Worm (Caenorhabditis elegans) whole organism, late embryonic: ENCODE measurements around the gene F45D11.14.
"Not testable (repeated sequence)": the region's sequence is repeated elsewhere in the genome, so short reads cannot be mapped to it uniquely, and the experiment has no call there.

Experiments
- C08G9.2 ChIP-seq: sonication (generic microtip); optimal IDR thresholded peaks from 2 replicates; lab custom pipeline; 2016; ENCODE audit warnings: mild to moderate bottlenecking, missing genetic modification characterization, moderate library complexity, missing compliant biosample characterization
- C38D4.7 ChIP-seq: fragments of 200-800 bp; sonication (Bioruptor generic); optimal IDR thresholded peaks from 2 replicates; lab custom pipeline; 2018; ENCODE audit warnings: mild to moderate bottlenecking, missing genetic modification characterization, moderate library complexity, missing compliant biosample characterization
- F13H6.1 ChIP-seq: sonication (generic microtip); optimal IDR thresholded peaks from 2 replicates; lab custom pipeline; 2016; ENCODE audit warnings: missing genetic modification characterization, missing compliant biosample characterization
- K02D7.2 ChIP-seq: sonication (generic microtip); optimal IDR thresholded peaks from 2 replicates; lab custom pipeline; 2017; ENCODE audit warnings: mild to moderate bottlenecking, missing genetic modification characterization, missing compliant biosample characterization
- Y22D7AL.16 ChIP-seq: sonication (generic microtip); optimal IDR thresholded peaks from 2 replicates; lab custom pipeline; 2016; ENCODE audit warnings: missing genetic modification characterization, missing compliant biosample characterization
- ceh-18 ChIP-seq: sonication (generic microtip); optimal IDR thresholded peaks from 2 replicates; lab custom pipeline; 2016; ENCODE audit warnings: missing genetic modification characterization, missing compliant biosample characterization
- ceh-19 ChIP-seq: fragments of 200-800 bp; sonication (Bioruptor generic); optimal IDR thresholded peaks from 2 replicates; lab custom pipeline; 2018; ENCODE audit warnings: mild to moderate bottlenecking, missing genetic modification characterization, missing compliant biosample characterization
- ceh-22 ChIP-seq: sonication (generic microtip); optimal IDR thresholded peaks from 2 replicates; lab custom pipeline; 2017; ENCODE audit warnings: missing biosample characterization, missing genetic modification characterization
- ceh-24 ChIP-seq: sonication (generic microtip); optimal IDR thresholded peaks from 2 replicates; lab custom pipeline; 2016; ENCODE audit warnings: mild to moderate bottlenecking, missing genetic modification characterization, missing compliant biosample characterization
- ceh-30 ChIP-seq: fragments of 150-350 bp; optimal IDR thresholded peaks from 2 replicates; lab custom pipeline; 2014; ENCODE audit warnings: missing biosample characterization, missing genetic modification characterization
- ceh-34 ChIP-seq: sonication (generic microtip); optimal IDR thresholded peaks from 2 replicates; lab custom pipeline; 2016; ENCODE audit warnings: mild to moderate bottlenecking, missing genetic modification characterization, missing compliant biosample characterization
- che-1 ChIP-seq: sonication (generic microtip); optimal IDR thresholded peaks from 2 replicates; lab custom pipeline; 2016; ENCODE audit warnings: mild to moderate bottlenecking, missing genetic modification characterization, missing compliant biosample characterization
- dmd-4 ChIP-seq: sonication (generic microtip); optimal IDR thresholded peaks from 2 replicates; lab custom pipeline; 2016; ENCODE audit warnings: borderline replicate concordance, missing genetic modification characterization, missing compliant biosample characterization
- elt-4 ChIP-seq: sonication (generic microtip); optimal IDR thresholded peaks from 2 replicates; lab custom pipeline; 2016; ENCODE audit warnings: missing genetic modification characterization, missing compliant biosample characterization
- ets-4 ChIP-seq: sonication (generic microtip); optimal IDR thresholded peaks from 2 replicates; lab custom pipeline; 2016; ENCODE audit warnings: missing genetic modification characterization, missing compliant biosample characterization
- fkh-10 ChIP-seq: fragments of 150-350 bp; optimal IDR thresholded peaks from 2 replicates; lab custom pipeline; 2014; ENCODE audit warnings: missing biosample characterization, missing genetic modification reagents, missing genetic modification characterization
- fkh-6 ChIP-seq: sonication (generic microtip); optimal IDR thresholded peaks from 2 replicates; lab custom pipeline; 2016; ENCODE audit warnings: missing genetic modification characterization, missing compliant biosample characterization
- hlh-30 ChIP-seq: sonication (generic microtip); optimal IDR thresholded peaks from 2 replicates; lab custom pipeline; 2017; ENCODE audit warnings: antibody characterized with exemption, missing genetic modification characterization, missing compliant biosample characterization; ENCODE audit not compliant: insufficient read depth
- hlh-8 ChIP-seq: sonication (generic microtip); optimal IDR thresholded peaks from 2 replicates; lab custom pipeline; 2016; ENCODE audit warnings: missing genotype, missing genetic modification characterization, missing compliant biosample characterization
- madf-2 ChIP-seq: sonication (generic microtip); optimal IDR thresholded peaks from 2 replicates; lab custom pipeline; 2017; ENCODE audit warnings: missing genetic modification characterization, missing compliant biosample characterization
- nfya-1 ChIP-seq: sonication (generic microtip); optimal IDR thresholded peaks from 2 replicates; lab custom pipeline; 2017; ENCODE audit warnings: missing genetic modification characterization, mild to moderate bottlenecking, missing compliant biosample characterization, antibody characterized with exemption, moderate library complexity
- nhr-11 ChIP-seq: fragments of 150-350 bp; optimal IDR thresholded peaks from 2 replicates; lab custom pipeline; 2014; ENCODE audit warnings: missing biosample characterization, missing genetic modification characterization
- pat-9 ChIP-seq: fragments of 200-800 bp; sonication (Bioruptor generic); optimal IDR thresholded peaks from 2 replicates; lab custom pipeline; 2018; ENCODE audit warnings: mild to moderate bottlenecking, missing genetic modification characterization, moderate library complexity, missing compliant biosample characterization
- pha-4 ChIP-seq: fragments of 150-350 bp; optimal IDR thresholded peaks from 2 replicates; lab custom pipeline; 2018; ENCODE audit warnings: missing biosample characterization, missing genetic modification reagents, missing genetic modification characterization
- pqm-1 ChIP-seq: sonication (generic microtip); optimal IDR thresholded peaks from 2 replicates; lab custom pipeline; 2016; ENCODE audit warnings: missing genetic modification characterization, missing compliant biosample characterization
- pros-1 ChIP-seq: fragments of 150-350 bp; optimal IDR thresholded peaks from 2 replicates; lab custom pipeline; 2014; ENCODE audit warnings: missing biosample characterization, missing genetic modification reagents, missing genetic modification characterization
- sdc-2 ChIP-seq: sonication (generic microtip); optimal IDR thresholded peaks from 2 replicates; lab custom pipeline; 2016; ENCODE audit warnings: missing genotype, missing genetic modification characterization, missing compliant biosample characterization
- sox-2 ChIP-seq: fragments of 200-800 bp; sonication (Bioruptor generic); IDR thresholded peaks from 2 replicates; pipeline ENCODE4 v1.3.6; 2022; ENCODE audit warnings: missing genetic modification reagents, missing genetic modification characterization, missing compliant biosample characterization
- sox-4 ChIP-seq: sonication (generic microtip); optimal IDR thresholded peaks from 2 replicates; lab custom pipeline; 2017; ENCODE audit warnings: mild to moderate bottlenecking, missing genetic modification characterization, inconsistent platforms, missing compliant biosample characterization
- syd-9 ChIP-seq: sonication (generic microtip); optimal IDR thresholded peaks from 2 replicates; lab custom pipeline; 2016; ENCODE audit warnings: mild to moderate bottlenecking, missing genetic modification characterization, moderate library complexity, missing compliant biosample characterization
- ttx-3 ChIP-seq: sonication (generic microtip); optimal IDR thresholded peaks from 2 replicates; lab custom pipeline; 2016; ENCODE audit warnings: missing genetic modification reagents, missing genetic modification characterization, missing compliant biosample characterization
- unc-3 ChIP-seq, 2 experiments: fragments of 200-800 bp in 1 of 2; sonication (Bioruptor generic) in 1 of 2; sonication (generic microtip) in 1 of 2; conservative IDR thresholded peaks in 1 of 2; optimal IDR thresholded peaks in 1 of 2; 2 replicates each; pipeline versions ENCODE4 v1.3.6 to Lab custom; 2016 to 2022; ENCODE audit warnings: missing compliant biosample characterization in 2 of 2, missing genetic modification characterization in 2 of 2, missing genetic modification reagents in 1 of 2
- unc-42 ChIP-seq: sonication (generic microtip); optimal IDR thresholded peaks from 2 replicates; lab custom pipeline; 2016; ENCODE audit warnings: missing genotype, missing genetic modification characterization, missing compliant biosample characterization
- unc-55 ChIP-seq: sonication (generic microtip); optimal IDR thresholded peaks from 2 replicates; lab custom pipeline; 2017; ENCODE audit warnings: missing biosample characterization, missing genetic modification reagents, missing genetic modification characterization
- unc-86 ChIP-seq: sonication (generic microtip); optimal IDR thresholded peaks from 2 replicates; lab custom pipeline; 2016; ENCODE audit warnings: missing genetic modification characterization, missing compliant biosample characterization
- ztf-16 ChIP-seq: sonication (generic microtip); optimal IDR thresholded peaks from 2 replicates; lab custom pipeline; 2017; ENCODE audit warnings: missing genetic modification characterization, missing compliant biosample characterization

The F45D11.14 gene

DNA sequence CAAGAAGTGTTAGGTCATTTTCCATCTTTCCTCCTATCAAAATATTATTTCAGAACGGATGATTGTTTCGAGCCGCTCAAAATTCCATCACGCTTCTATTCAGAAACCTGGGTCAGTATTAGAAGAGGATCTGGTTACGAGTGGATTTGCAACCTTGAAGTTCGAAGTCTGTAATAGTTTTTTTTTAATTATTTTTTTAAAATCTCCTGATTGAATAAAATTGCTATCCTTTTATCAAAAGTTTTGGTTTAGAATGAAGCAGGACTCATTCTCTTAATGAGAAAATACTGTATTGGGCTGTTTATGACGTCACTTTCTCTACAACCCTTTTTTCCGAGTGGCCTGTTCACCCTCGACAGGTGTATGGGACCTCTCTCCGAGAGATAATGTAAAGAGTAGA, 17.8 kb downstream of the F45D11.14 start, which contains the start of gene fbxc-39:
fbxc-39 (plus strand) TSS at position 301 of the 400 bp plus-strand sequence.
- TF ChIP-seq C08G9.2 (tag; lab: Kevin White, UChicago), result no peak
- TF ChIP-seq unc-42 (tag; lab: Kevin White, UChicago), result no peak
- no peak for TF ChIP-seq ets-4 (tag; lab: Kevin White, UChicago)

DNA sequence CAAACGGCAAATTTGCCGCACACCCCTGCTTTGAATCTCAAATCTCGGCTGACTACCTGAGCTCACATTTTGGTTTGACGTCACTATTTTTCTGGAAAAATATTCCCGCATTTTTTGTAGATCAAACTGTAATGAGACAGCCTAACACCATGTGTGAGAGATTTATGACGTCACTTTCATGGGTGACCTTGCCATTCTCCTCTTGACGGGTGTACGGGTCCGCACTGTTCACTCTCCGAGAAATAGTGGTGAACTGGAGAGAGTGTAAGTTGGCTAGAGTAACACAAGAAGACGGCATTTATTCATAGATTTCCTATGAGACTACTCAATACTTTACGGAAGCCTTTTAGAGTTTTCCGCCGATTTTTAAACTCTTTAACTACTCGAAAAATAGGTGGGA, 20.6 kb downstream of the F45D11.14 start, which contains the start of gene fbxc-40:
fbxc-40 (plus strand) TSS at position 301 of the 400 bp plus-strand sequence.
- not testable (repeated sequence) for TF ChIP-seq syd-9; F13H6.1 (tag; lab: Kevin White, UChicago); ceh-18 (tag; lab: Kevin White, UChicago)

DNA sequence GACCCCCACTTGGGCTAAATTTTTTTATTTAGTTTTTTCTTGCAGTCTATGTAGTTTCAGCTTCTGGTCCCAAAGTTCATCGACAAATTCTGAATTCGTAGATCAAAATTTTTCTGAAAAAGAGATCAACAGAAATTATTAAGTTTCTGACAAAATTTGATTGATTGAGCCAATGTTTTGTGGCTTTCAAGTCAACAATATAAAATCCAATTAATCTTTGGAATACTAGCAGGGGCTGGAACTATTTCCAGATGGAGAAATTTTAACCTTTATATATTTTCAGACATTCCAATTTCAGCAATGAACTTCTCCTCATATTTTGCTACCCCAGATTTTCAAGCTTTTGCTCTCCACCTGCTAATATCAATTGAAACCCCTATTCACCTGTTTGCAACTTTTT, 23.4 kb downstream of the F45D11.14 start, which contains the start of gene srh-274:
srh-274 (plus strand) TSS at position 301 of the 400 bp plus-strand sequence.
- TF ChIP-seq dmd-4 (tag; lab: Kevin White, UChicago), result no peak
- TF ChIP-seq ets-4 (tag; lab: Kevin White, UChicago), result no peak
- no peak for TF ChIP-seq ceh-30 (tag; lab: Kevin White, UChicago)
- TF ChIP-seq sdc-2 (tag; lab: Kevin White, UChicago), result no peak
- TF ChIP-seq ztf-16, result no peak
- TF ChIP-seq fkh-10 (GFP tag; lab: Kevin White, UChicago), result no peak
- TF ChIP-seq ceh-34, result no peak
- no peak for TF ChIP-seq ttx-3 (tag; lab: Kevin White, UChicago)
- no peak for TF ChIP-seq fkh-6
- no peak for TF ChIP-seq pqm-1 (tag; lab: Kevin White, UChicago)
- no peak for TF ChIP-seq sox-2 (GFP tag; lab: Robert Waterston, UW)
- no peak for TF ChIP-seq pros-1 (tag; lab: Kevin White, UChicago)
- no peak for TF ChIP-seq nhr-11 (tag; lab: Kevin White, UChicago)
- TF ChIP-seq che-1 (tag; lab: Kevin White, UChicago), result no peak
- no peak for TF ChIP-seq nfya-1 (tag; lab: Kevin White, UChicago)
- no peak for TF ChIP-seq ceh-24 (tag; lab: Kevin White, UChicago)
- TF ChIP-seq, all 69 proteins: peak for 0

DNA sequence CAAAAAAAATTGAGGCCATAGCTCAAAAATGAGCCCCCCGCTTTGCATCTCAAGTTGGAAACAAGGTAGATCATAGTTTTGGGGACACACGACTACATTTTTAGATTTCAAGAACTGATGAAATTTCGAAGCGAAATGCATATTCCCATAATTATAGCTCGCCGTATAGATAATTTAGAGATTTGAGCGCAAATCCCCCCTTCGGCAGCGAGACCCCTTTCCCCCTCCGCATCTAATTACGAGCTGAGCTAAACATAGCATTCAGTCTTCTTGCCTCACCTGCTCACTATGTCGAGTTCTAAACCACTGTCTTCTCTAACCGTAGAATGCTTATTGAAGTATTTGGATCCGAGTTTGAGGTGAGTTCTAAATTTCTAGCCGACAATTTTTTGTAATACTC, 27.1 kb downstream of the F45D11.14 start, which contains the start of the genes fbxc-17 and fbxc-15:
fbxc-17 (minus strand) TSS at position 101 of the 400 bp plus-strand sequence.
fbxc-15 (plus strand) TSS at position 289 of the 400 bp plus-strand sequence.
- TF ChIP-seq hlh-8, result no peak
- TF ChIP-seq Y22D7AL.16 (tag; lab: Kevin White, UChicago), result no peak
- no peak for TF ChIP-seq ceh-22 (tag; lab: Kevin White, UChicago)
- no peak for TF ChIP-seq unc-55 (GFP tag; lab: Kevin White, UChicago)
- no peak for TF ChIP-seq ceh-30 (tag; lab: Kevin White, UChicago)
- no peak for TF ChIP-seq elt-4 (tag; lab: Kevin White, UChicago)
- TF ChIP-seq sdc-2 (tag; lab: Kevin White, UChicago), result no peak
- TF ChIP-seq hlh-30, result no peak
- TF ChIP-seq K02D7.2 (tag; lab: Kevin White, UChicago), result no peak
- TF ChIP-seq pha-4 (tag; lab: Kevin White, UChicago), result no peak
- TF ChIP-seq ceh-19 (GFP tag; lab: Kevin White, UChicago), result no peak
- TF ChIP-seq pat-9 (tag; lab: Kevin White, UChicago), result no peak
- no peak for TF ChIP-seq madf-2 (tag; lab: Kevin White, UChicago)
- no peak for TF ChIP-seq fkh-10 (GFP tag; lab: Kevin White, UChicago)
- TF ChIP-seq, all 69 proteins: peak for 0

DNA sequence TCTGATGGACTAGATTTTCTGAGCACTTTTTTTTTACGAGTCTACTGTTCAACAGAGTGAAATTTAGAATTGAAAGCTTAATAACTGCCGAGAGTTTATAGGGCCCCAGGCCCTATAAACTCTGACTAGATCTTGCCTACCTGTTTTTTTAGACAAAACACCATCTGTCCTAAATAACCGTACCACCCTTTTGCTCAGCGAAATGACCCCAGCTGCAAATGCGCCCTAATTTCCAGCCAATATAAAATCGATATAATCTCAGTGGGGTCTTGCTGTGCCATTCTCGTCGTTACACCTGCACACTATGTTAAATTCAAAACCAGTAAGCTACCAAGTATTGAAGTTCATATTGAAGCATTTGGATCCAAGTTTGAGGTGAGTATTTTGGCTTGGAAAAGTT, 32.3 kb downstream of the F45D11.14 start, which contains the start of gene fbxc-14:
fbxc-14 (plus strand) TSS at position 301 of the 400 bp plus-strand sequence.
- TF ChIP-seq pros-1 (tag; lab: Kevin White, UChicago) (no peak), unc-86 (tag; lab: Kevin White, UChicago) (no peak), sox-4 (tag; lab: Kevin White, UChicago) (no peak), pqm-1 (tag; lab: Kevin White, UChicago) (no peak), unc-3 (GFP tag; conservative IDR thresholded peaks at IDR 0.05; lab: Robert Waterston, UW) (no peak), unc-3 (tag; optimal IDR thresholded peaks at IDR 0.05; lab: Kevin White, UChicago) (no peak), ceh-30 (tag; lab: Kevin White, UChicago) (no peak), C38D4.7 (GFP tag; lab: Kevin White, UChicago) (no peak)
